Worm (Caenorhabditis elegans) whole organism, L4 larva: ENCODE data around the gene F13C5.1.
A peak's percentile ranks its signal among the peaks of the same experiment; 100 is the strongest.

ENCODE experiments used
- ZK337.2 ChIP-seq: fragments of 200-800 bp; sonication (Bioruptor generic); IDR thresholded peaks from 2 replicates; pipeline ENCODE4 v1.3.6; 2022; ENCODE audit warnings: missing genetic modification reagents, missing genetic modification characterization, missing compliant biosample characterization
- aly-2 ChIP-seq: sonication (generic microtip); optimal IDR thresholded peaks from 2 replicates; lab custom pipeline; 2018; ENCODE audit warnings: missing biosample characterization, missing genetic modification characterization
- ama-1 ChIP-seq: fragments of 150-350 bp; optimal IDR thresholded peaks from 2 replicates; lab custom pipeline; 2014; ENCODE audit warnings: inconsistent platforms, mixed read lengths
- ceh-82 ChIP-seq: sonication (generic microtip); optimal IDR thresholded peaks from 2 replicates; lab custom pipeline; 2017; ENCODE audit warnings: missing biosample characterization, missing genetic modification characterization
- hmg-1.1 ChIP-seq: fragments of 200-800 bp; sonication (Bioruptor generic); IDR thresholded peaks from 2 replicates; pipeline ENCODE4 v1.3.6; 2022; ENCODE audit warnings: missing genetic modification reagents, missing genetic modification characterization, missing compliant biosample characterization
- lin-1 ChIP-seq: fragments of 200-800 bp; sonication (Bioruptor generic); IDR thresholded peaks from 2 replicates; pipeline ENCODE4 v1.3.6; 2022; ENCODE audit warnings: missing genetic modification reagents, missing genetic modification characterization, missing compliant biosample characterization
- lin-15B ChIP-seq: fragments of 150-350 bp; sonication (generic microtip); optimal IDR thresholded peaks from 3 replicates; lab custom pipeline; 2014; ENCODE audit warnings: missing biosample characterization, missing genetic modification characterization
- mdl-1 ChIP-seq, 2 experiments: fragments of 150-350 bp in 1 of 2; sonication (generic microtip) in 1 of 2; optimal IDR thresholded peaks; 2 replicates each; lab custom pipeline; 2014 to 2017; ENCODE audit warnings: missing biosample characterization in 2 of 2, missing genetic modification characterization in 2 of 2
- nhr-237 ChIP-seq: sonication (generic microtip); optimal IDR thresholded peaks from 2 replicates; lab custom pipeline; 2017; ENCODE audit warnings: missing biosample characterization, missing genetic modification characterization
- nhr-28 ChIP-seq: fragments of 150-350 bp; optimal IDR thresholded peaks from 2 replicates; lab custom pipeline; 2014; ENCODE audit warnings: missing biosample characterization, missing genetic modification characterization
- nhr-76 ChIP-seq: fragments of 150-350 bp; optimal IDR thresholded peaks from 2 replicates; lab custom pipeline; 2014; ENCODE audit warnings: missing biosample characterization, missing genetic modification characterization
- nhr-77 ChIP-seq: fragments of 150-350 bp; optimal IDR thresholded peaks from 2 replicates; lab custom pipeline; 2014; ENCODE audit warnings: missing biosample characterization, missing genetic modification characterization
- rbr-2 ChIP-seq: sonication (generic microtip); optimal IDR thresholded peaks from 2 replicates; lab custom pipeline; 2016; ENCODE audit warnings: missing genotype, missing genetic modification characterization, missing compliant biosample characterization
- zag-1 ChIP-seq: fragments of 150-350 bp; optimal IDR thresholded peaks from 2 replicates; lab custom pipeline; 2014; ENCODE audit warnings: missing biosample characterization, missing genetic modification characterization

DNA sequence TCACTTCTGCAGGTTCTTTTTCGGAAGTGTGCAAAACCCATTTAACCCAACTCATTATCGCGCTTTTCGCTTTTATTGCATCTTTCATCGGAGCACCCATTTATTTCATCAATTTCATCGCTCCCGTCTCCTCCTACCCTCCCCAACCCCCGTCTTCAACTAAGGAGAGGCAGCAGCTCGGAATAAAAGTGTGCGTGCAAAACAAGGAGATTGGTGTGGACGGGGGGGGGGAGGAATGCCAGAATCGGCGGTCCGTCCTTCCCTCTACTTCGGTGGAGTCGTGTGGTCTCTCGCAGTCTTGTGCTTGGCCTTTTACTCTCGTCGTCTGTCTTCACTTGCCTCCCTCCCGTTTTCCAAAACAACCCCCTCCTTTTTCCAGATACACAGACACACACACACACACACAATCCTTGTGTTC is 611 bp upstream of the F13C5.1 start:
- no peak for TF ChIP-seq ZK337.2 (GFP tag; lab: Robert Waterston, UW)
- TF ChIP-seq zag-1 (tag; lab: Kevin White, UChicago) = no peak
- no peak for TF ChIP-seq nhr-77
- no peak for TF ChIP-seq lin-1
- TF ChIP-seq nhr-28 (tag; lab: Kevin White, UChicago) = no peak
- peak; percentile 81 for TF ChIP-seq hmg-1.1 (GFP tag; lab: Robert Waterston, UW)
- no peak for TF ChIP-seq lin-15B (tag; lab: Kevin White, UChicago)
- TF ChIP-seq nhr-76 (tag; lab: Kevin White, UChicago) = no peak
- peak in 1 of 2 experiments; percentile 42 for TF ChIP-seq mdl-1 (tag; optimal IDR thresholded peaks at IDR 0.05; lab: Kevin White, UChicago)
- TF ChIP-seq ama-1 (lab: Kevin White, UChicago) = no peak
- TF ChIP-seq aly-2 (tag; lab: Kevin White, UChicago) = no peak
- TF ChIP-seq nhr-237 = no peak
- no peak for TF ChIP-seq ceh-82 (tag; lab: Kevin White, UChicago)
- TF ChIP-seq rbr-2 (tag; lab: Kevin White, UChicago) = peak; percentile 69
